Worm (Caenorhabditis elegans) whole organism, L2 larva: Measurements from ENCODE around the gene nhr-56.

Experiments
- ceh-82 ChIP-seq: fragments of 150-350 bp; optimal IDR thresholded peaks from 2 replicates; lab custom pipeline; 2014; ENCODE audit warnings: missing biosample characterization, missing genetic modification characterization
- fos-1 ChIP-seq: fragments of 150-350 bp; optimal IDR thresholded peaks from 2 replicates; lab custom pipeline; 2014; ENCODE audit warnings: missing biosample characterization, missing genetic modification characterization
- lsy-2 ChIP-seq, 2 experiments: fragments of 150-350 bp in 1 of 2; sonication (generic microtip) in 1 of 2; optimal IDR thresholded peaks; 2 replicates each; lab custom pipeline; 2014 to 2017; ENCODE audit warnings: missing biosample characterization in 2 of 2, missing genetic modification characterization in 2 of 2
- mdl-1 ChIP-seq, 2 experiments: fragments of 150-350 bp in 1 of 2; sonication (generic microtip) in 1 of 2; optimal IDR thresholded peaks; 2 replicates each; lab custom pipeline; 2017; ENCODE audit warnings: missing biosample characterization in 2 of 2, missing genetic modification characterization in 2 of 2
- nhr-129 ChIP-seq: fragments of 150-350 bp; optimal IDR thresholded peaks from 2 replicates; lab custom pipeline; 2014; ENCODE audit warnings: missing biosample characterization, missing genetic modification characterization
- nhr-237 ChIP-seq: fragments of 150-350 bp; optimal IDR thresholded peaks from 2 replicates; lab custom pipeline; 2014; ENCODE audit warnings: missing biosample characterization, missing genetic modification characterization
- skn-1 ChIP-seq: sonication (generic microtip); optimal IDR thresholded peaks from 2 replicates; lab custom pipeline; 2017; ENCODE audit warnings: missing biosample characterization, missing genetic modification characterization
- snpc-4 ChIP-seq: fragments of 150-350 bp; optimal IDR thresholded peaks from 2 replicates; lab custom pipeline; 2014; ENCODE audit warnings: missing biosample characterization, missing genetic modification characterization
- unc-39 ChIP-seq: fragments of 150-350 bp; optimal IDR thresholded peaks from 2 replicates; lab custom pipeline; 2014; ENCODE audit warnings: missing biosample characterization, missing genetic modification characterization
- zag-1 ChIP-seq: fragments of 150-350 bp; optimal IDR thresholded peaks from 2 replicates; lab custom pipeline; 2014; ENCODE audit warnings: missing biosample characterization, missing genetic modification characterization

- TF ChIP-seq nhr-237 (tag; lab: Kevin White, UChicago) (no peak), fos-1 (tag; lab: Kevin White, UChicago) (no peak), nhr-129 (tag; lab: Kevin White, UChicago) (no peak), skn-1 (tag; lab: Kevin White, UChicago) (no peak), unc-39 (tag; lab: Kevin White, UChicago) (no peak), snpc-4 (no peak), zag-1 (no peak), lsy-2 (tag; optimal IDR thresholded peaks at IDR 0.05; lab: Kevin White, UChicago) (no peak), mdl-1 (tag; optimal IDR thresholded peaks at IDR 0.05; lab: Kevin White, UChicago) (no peak), ceh-82 (tag; lab: Kevin White, UChicago) (no peak)
These were observed 27.7 kb upstream of the nhr-56 start, which contains the start of gene srbc-42 for ce11 chrV:2191122-2191521.
